Worm (Caenorhabditis elegans) whole organism, mixed stage, embryonic: ENCODE data around the gene hrde-1.

ENCODE experiments used
- M03D4.4 ChIP-seq: sonication (generic microtip); optimal IDR thresholded peaks from 2 replicates; lab custom pipeline; 2017; ENCODE audit warnings: mild to moderate bottlenecking, missing genetic modification characterization, missing compliant biosample characterization
- bed-3 ChIP-seq: fragments of 200-800 bp; sonication (Bioruptor generic); optimal IDR thresholded peaks from 3 replicates; lab custom pipeline; 2018; ENCODE audit warnings: mild to moderate bottlenecking, missing genetic modification characterization, moderate library complexity, missing compliant biosample characterization
- blmp-1 ChIP-seq: fragments of 150-350 bp; optimal IDR thresholded peaks from 2 replicates; lab custom pipeline; 2014; ENCODE audit warnings: missing biosample characterization, missing genetic modification characterization
- ceh-39 ChIP-seq: fragments of 150-350 bp; optimal IDR thresholded peaks from 2 replicates; lab custom pipeline; 2014; ENCODE audit warnings: missing biosample characterization, missing genetic modification characterization
- ceh-43 ChIP-seq: fragments of 200-800 bp; sonication (Bioruptor generic); optimal IDR thresholded peaks from 2 replicates; lab custom pipeline; 2018; ENCODE audit warnings: mild to moderate bottlenecking, missing genetic modification characterization, moderate library complexity, missing compliant biosample characterization
- ceh-83 ChIP-seq: fragments of 200-800 bp; sonication (Bioruptor generic); optimal IDR thresholded peaks from 2 replicates; lab custom pipeline; 2018; ENCODE audit warnings: mild to moderate bottlenecking, missing genetic modification characterization, missing compliant biosample characterization
- ces-1 ChIP-seq: fragments of 150-350 bp; optimal IDR thresholded peaks from 2 replicates; lab custom pipeline; 2014; ENCODE audit warnings: missing biosample characterization, missing genetic modification reagents, missing genetic modification characterization
- cnd-1 ChIP-seq: fragments of 200-800 bp; sonication (Bioruptor generic); optimal IDR thresholded peaks from 2 replicates; lab custom pipeline; 2018; ENCODE audit warnings: mild to moderate bottlenecking, missing genetic modification characterization, missing compliant biosample characterization
- drap-1 ChIP-seq: fragments of 200-800 bp; sonication (Bioruptor generic); optimal IDR thresholded peaks from 3 replicates; lab custom pipeline; 2018; ENCODE audit warnings: mild to moderate bottlenecking, missing genetic modification characterization, missing compliant biosample characterization
- elt-1 ChIP-seq: sonication (generic microtip); optimal IDR thresholded peaks from 2 replicates; lab custom pipeline; 2017; ENCODE audit warnings: missing genetic modification characterization, mild to moderate bottlenecking, missing compliant biosample characterization, antibody characterized with exemption, moderate library complexity, borderline replicate concordance; ENCODE audit not compliant: insufficient read depth
- elt-3 ChIP-seq: fragments of 150-350 bp; optimal IDR thresholded peaks from 2 replicates; lab custom pipeline; 2014; ENCODE audit warnings: missing biosample characterization, missing genetic modification characterization
- flh-1 ChIP-seq: fragments of 200-800 bp; sonication (Bioruptor generic); optimal IDR thresholded peaks from 2 replicates; lab custom pipeline; 2018; ENCODE audit warnings: mild to moderate bottlenecking, missing genetic modification characterization, moderate library complexity, missing compliant biosample characterization
- ham-2 ChIP-seq: fragments of 200-800 bp; sonication (Bioruptor generic); optimal IDR thresholded peaks from 2 replicates; lab custom pipeline; 2018; ENCODE audit warnings: mild to moderate bottlenecking, missing genetic modification characterization, missing compliant biosample characterization
- hlh-1 ChIP-seq: fragments of 150-350 bp; optimal IDR thresholded peaks from 2 replicates; lab custom pipeline; 2014; ENCODE audit warnings: missing biosample characterization, missing genetic modification reagents, missing genetic modification characterization
- lin-13 ChIP-seq: fragments of 150-350 bp; optimal IDR thresholded peaks from 2 replicates; lab custom pipeline; 2014; ENCODE audit warnings: missing biosample characterization, missing genetic modification characterization
- lin-32 ChIP-seq: fragments of 200-800 bp; sonication (Bioruptor generic); optimal IDR thresholded peaks from 2 replicates; lab custom pipeline; 2018; ENCODE audit warnings: mild to moderate bottlenecking, missing genetic modification characterization, missing compliant biosample characterization
- lsy-2 ChIP-seq: fragments of 150-350 bp; optimal IDR thresholded peaks from 2 replicates; lab custom pipeline; 2014; ENCODE audit warnings: missing biosample characterization, missing genetic modification characterization
- mab-5 ChIP-seq: fragments of 150-350 bp; optimal IDR thresholded peaks from 2 replicates; lab custom pipeline; 2014; ENCODE audit warnings: missing biosample characterization, missing genetic modification characterization
- mep-1 ChIP-seq: fragments of 150-350 bp; optimal IDR thresholded peaks from 2 replicates; lab custom pipeline; 2017; ENCODE audit warnings: missing biosample characterization, missing genetic modification reagents, missing genetic modification characterization, inconsistent platforms
- mls-2 ChIP-seq: sonication (generic microtip); optimal IDR thresholded peaks from 2 replicates; lab custom pipeline; 2016; ENCODE audit warnings: mild to moderate bottlenecking, missing genetic modification characterization, moderate library complexity, missing compliant biosample characterization
- nhr-12 ChIP-seq: fragments of 150-350 bp; optimal IDR thresholded peaks from 2 replicates; lab custom pipeline; 2014; ENCODE audit warnings: missing biosample characterization, missing genetic modification characterization
- nhr-2 ChIP-seq: fragments of 150-350 bp; optimal IDR thresholded peaks from 2 replicates; lab custom pipeline; 2014; ENCODE audit warnings: missing biosample characterization, missing genetic modification characterization
- nhr-237 ChIP-seq: fragments of 150-350 bp; optimal IDR thresholded peaks from 2 replicates; lab custom pipeline; 2014; ENCODE audit warnings: missing biosample characterization, missing genetic modification characterization
- nhr-28 ChIP-seq: fragments of 150-350 bp; optimal IDR thresholded peaks from 2 replicates; lab custom pipeline; 2014; ENCODE audit warnings: missing biosample characterization, missing genetic modification characterization
- nhr-76 ChIP-seq: sonication (generic microtip); optimal IDR thresholded peaks from 2 replicates; lab custom pipeline; 2017; ENCODE audit warnings: missing biosample characterization, missing genetic modification characterization
- pha-4 ChIP-seq: fragments of 150-350 bp; optimal IDR thresholded peaks from 2 replicates; lab custom pipeline; 2018; ENCODE audit warnings: missing biosample characterization, missing genetic modification reagents, missing genetic modification characterization
- sem-2 ChIP-seq: fragments of 200-800 bp; sonication (Bioruptor generic); optimal IDR thresholded peaks from 2 replicates; lab custom pipeline; 2018; ENCODE audit warnings: mild to moderate bottlenecking, missing genetic modification characterization, missing compliant biosample characterization
- snpc-4 ChIP-seq: fragments of 150-350 bp; optimal IDR thresholded peaks from 2 replicates; lab custom pipeline; 2014; ENCODE audit warnings: missing biosample characterization, missing genetic modification characterization
- sptf-1 ChIP-seq: sonication (generic microtip); optimal IDR thresholded peaks from 2 replicates; lab custom pipeline; 2017; ENCODE audit warnings: mild to moderate bottlenecking, missing genetic modification characterization, moderate library complexity, missing compliant biosample characterization
- tbx-8 ChIP-seq: fragments of 200-800 bp; sonication (Bioruptor generic); optimal IDR thresholded peaks from 2 replicates; lab custom pipeline; 2018; ENCODE audit warnings: mild to moderate bottlenecking, missing genetic modification characterization, moderate library complexity, missing compliant biosample characterization
- unc-120 ChIP-seq: sonication (generic microtip); optimal IDR thresholded peaks from 2 replicates; lab custom pipeline; 2017; ENCODE audit warnings: missing genetic modification characterization, missing compliant biosample characterization; ENCODE audit not compliant: poor library complexity, severe bottlenecking
- unc-39 ChIP-seq: fragments of 150-350 bp; optimal IDR thresholded peaks from 2 replicates; lab custom pipeline; 2014; ENCODE audit warnings: missing biosample characterization, missing genetic modification characterization
- unc-62 ChIP-seq: fragments of 150-350 bp; optimal IDR thresholded peaks from 2 replicates; lab custom pipeline; 2014; ENCODE audit warnings: missing biosample characterization, missing genetic modification reagents, missing genetic modification characterization
- zip-8 ChIP-seq: fragments of 150-350 bp; optimal IDR thresholded peaks from 2 replicates; lab custom pipeline; 2014; ENCODE audit warnings: missing biosample characterization, missing genetic modification characterization
- ztf-11 ChIP-seq: fragments of 150-350 bp; optimal IDR thresholded peaks from 2 replicates; lab custom pipeline; 2014; ENCODE audit warnings: missing biosample characterization, missing genetic modification characterization

Gene hrde-1

DNA sequence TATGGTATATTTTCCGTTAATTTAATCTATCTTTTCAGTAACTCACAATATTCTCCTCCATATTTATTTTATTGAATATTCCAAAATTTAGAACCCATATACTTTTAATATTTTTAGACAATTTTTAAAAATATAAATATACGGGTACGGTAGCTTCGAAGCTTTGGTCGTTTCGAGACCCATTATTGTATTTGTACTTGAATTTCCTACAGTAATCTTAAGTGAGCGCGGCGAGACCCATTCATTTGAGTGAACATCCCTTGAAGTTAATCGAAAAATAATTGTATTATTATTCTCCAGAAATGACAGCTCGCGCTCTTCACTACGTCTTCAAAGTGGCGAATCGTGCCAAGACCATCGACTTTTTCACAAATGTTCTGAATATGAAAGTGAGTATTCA lies 22.7 kb downstream of the hrde-1 start, which contains the start of gene glod-4:
Gene glod-4 (plus strand): TSS at position 301 of the 400 bp plus-strand sequence.
- TF ChIP-seq M03D4.4 (tag; lab: Kevin White, UChicago) (no peak), hlh-1 (tag; lab: Kevin White, UChicago) (no peak), elt-1 (tag; lab: Kevin White, UChicago) (no peak), lin-32 (GFP tag; lab: Kevin White, UChicago) (no peak), lin-13 (tag; lab: Kevin White, UChicago) (no peak), elt-3 (tag; lab: Kevin White, UChicago) (no peak), zip-8 (tag; lab: Kevin White, UChicago) (no peak), drap-1 (GFP tag; lab: Kevin White, UChicago) (no peak), ztf-11 (tag; lab: Kevin White, UChicago) (no peak), ces-1 (no peak), unc-62 (no peak), cnd-1 (no peak), ceh-83 (no peak), ham-2 (GFP tag; lab: Kevin White, UChicago) (no peak), pha-4 (tag; lab: Kevin White, UChicago) (no peak)

DNA sequence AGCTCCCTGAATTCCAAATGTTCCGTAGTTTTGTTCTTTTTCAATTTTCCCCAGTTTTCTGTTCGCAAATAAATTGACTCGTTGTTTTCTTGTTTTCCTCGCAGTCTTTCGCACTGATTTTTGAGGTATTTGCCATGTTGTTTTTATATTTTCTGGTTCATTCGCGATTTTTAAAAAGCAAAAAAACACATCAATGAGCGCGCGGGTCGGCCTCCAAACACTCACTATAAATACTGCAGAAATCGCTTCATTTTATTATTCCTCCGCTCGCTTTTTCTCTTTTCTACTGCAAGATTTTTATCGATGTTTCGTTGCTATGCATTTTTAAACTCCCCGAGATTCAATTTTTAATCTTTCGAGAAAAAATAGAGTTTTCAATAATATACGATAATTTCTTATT lies 23.1 kb downstream of the hrde-1 start:
- TF ChIP-seq cnd-1, result no peak
- TF ChIP-seq mep-1 (tag; lab: Kevin White, UChicago), result no peak
- no peak for TF ChIP-seq mab-5 (tag; lab: Kevin White, UChicago)
- no peak for TF ChIP-seq unc-120
- TF ChIP-seq blmp-1, result no peak
- no peak for TF ChIP-seq bed-3 (GFP tag; lab: Kevin White, UChicago)
- no peak for TF ChIP-seq mls-2
- no peak for TF ChIP-seq nhr-237
- no peak for TF ChIP-seq ceh-83
- TF ChIP-seq sem-2 (GFP tag; lab: Kevin White, UChicago), result no peak
- TF ChIP-seq drap-1 (GFP tag; lab: Kevin White, UChicago), result no peak

DNA sequence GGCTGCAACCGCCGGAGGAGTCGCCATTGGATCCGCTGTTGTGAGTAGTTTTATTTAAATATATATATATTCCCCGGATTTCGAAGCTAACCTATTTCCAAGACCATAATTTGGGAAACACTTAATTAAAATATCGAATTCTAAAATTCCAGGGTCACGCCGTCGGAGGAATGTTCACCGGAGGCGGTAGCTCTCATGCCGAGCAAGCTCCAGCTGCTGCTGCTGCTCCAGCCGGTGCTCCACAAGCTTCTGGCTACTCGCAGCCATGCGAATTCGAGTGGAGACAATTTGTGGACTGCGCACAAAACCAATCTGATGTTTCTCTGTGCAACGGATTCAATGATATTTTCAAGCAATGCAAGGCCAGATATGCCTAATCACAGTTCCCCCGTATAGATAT lies 23.6 kb downstream of the hrde-1 start:
- no peak for TF ChIP-seq unc-62
- no peak for TF ChIP-seq nhr-28 (tag; lab: Kevin White, UChicago)
- no peak for TF ChIP-seq mab-5 (tag; lab: Kevin White, UChicago)
- TF ChIP-seq ham-2 (GFP tag; lab: Kevin White, UChicago), result no peak
- TF ChIP-seq mep-1 (tag; lab: Kevin White, UChicago), result no peak
- no peak for TF ChIP-seq nhr-237
- TF ChIP-seq ztf-11 (tag; lab: Kevin White, UChicago), result no peak
- TF ChIP-seq elt-1 (tag; lab: Kevin White, UChicago), result no peak

DNA sequence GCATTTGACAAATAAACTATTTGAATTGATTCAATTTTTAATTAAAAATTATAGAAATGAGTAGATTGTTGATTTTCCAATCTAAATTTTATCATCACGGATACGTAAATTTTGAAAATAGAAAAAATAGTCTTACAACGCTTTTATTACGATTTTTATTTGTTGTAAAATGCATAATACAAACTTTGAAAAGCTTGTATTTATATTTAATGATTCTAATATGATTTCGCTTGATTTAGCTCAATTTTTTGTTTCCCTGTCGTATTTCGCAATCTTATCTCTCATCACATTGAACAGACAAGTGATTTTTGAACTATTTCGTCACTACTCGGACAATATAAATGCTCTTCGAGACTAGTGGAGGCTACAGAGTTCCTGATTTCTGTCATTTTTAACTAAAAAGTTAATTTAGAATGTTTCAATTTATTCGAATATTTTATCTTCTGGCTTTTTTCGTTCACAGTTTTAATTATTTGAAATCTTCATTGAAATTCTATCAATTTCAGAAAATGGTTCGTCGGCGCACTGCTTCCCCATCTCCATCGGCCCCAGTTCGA lies 24.3 kb downstream of the hrde-1 start, which contains the start of the genes wht-3 and har-1:
Gene wht-3 (minus strand): TSS at position 51 of the 557 bp plus-strand sequence.
Gene har-1 (plus strand): TSS at position 507 of the 557 bp plus-strand sequence.
- TF ChIP-seq M03D4.4 (tag; lab: Kevin White, UChicago), result no peak
- TF ChIP-seq ceh-83, result no peak
- no peak for TF ChIP-seq ceh-39 (tag; lab: Kevin White, UChicago)
- TF ChIP-seq nhr-2 (tag; lab: Kevin White, UChicago), result no peak
- no peak for TF ChIP-seq unc-120
- no peak for TF ChIP-seq lin-32 (GFP tag; lab: Kevin White, UChicago)
- no peak for TF ChIP-seq tbx-8 (GFP tag; lab: Kevin White, UChicago)
- no peak for TF ChIP-seq unc-62
- no peak for TF ChIP-seq sem-2 (GFP tag; lab: Kevin White, UChicago)

DNA sequence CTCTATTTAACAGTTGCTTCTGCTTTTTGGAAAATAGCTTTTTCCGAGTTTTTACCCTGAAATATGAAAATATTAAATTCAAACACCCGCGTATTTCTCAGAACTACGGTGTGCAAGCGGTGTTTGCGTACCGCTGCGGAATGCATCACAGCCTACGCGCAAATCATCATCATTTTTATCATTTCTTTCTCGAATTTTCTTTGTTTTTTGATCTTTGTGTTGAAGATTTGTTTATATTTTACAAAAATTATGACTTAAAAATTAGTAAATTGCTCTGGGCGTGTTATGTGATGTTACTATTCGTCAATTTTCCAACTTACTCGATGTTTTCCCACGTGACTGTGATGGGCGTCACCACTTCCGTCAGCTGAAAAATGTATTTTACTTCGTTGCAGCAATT lies 25.0 kb downstream of the hrde-1 start:
- TF ChIP-seq mls-2 (no peak), hlh-1 (tag; lab: Kevin White, UChicago) (no peak), bed-3 (GFP tag; lab: Kevin White, UChicago) (no peak), elt-1 (tag; lab: Kevin White, UChicago) (no peak), pha-4 (tag; lab: Kevin White, UChicago) (no peak), ztf-11 (tag; lab: Kevin White, UChicago) (no peak), snpc-4 (tag; lab: Kevin White, UChicago) (no peak), ces-1 (no peak), mab-5 (tag; lab: Kevin White, UChicago) (no peak), unc-39 (tag; lab: Kevin White, UChicago) (no peak), sem-2 (GFP tag; lab: Kevin White, UChicago) (no peak), drap-1 (GFP tag; lab: Kevin White, UChicago) (peak; percentile 3), unc-120 (no peak), nhr-12 (tag; lab: Kevin White, UChicago) (no peak), cnd-1 (no peak), mep-1 (tag; lab: Kevin White, UChicago) (peak; percentile 68), ham-2 (GFP tag; lab: Kevin White, UChicago) (no peak), nhr-237 (peak; percentile 26), nhr-28 (tag; lab: Kevin White, UChicago) (no peak), elt-3 (tag; lab: Kevin White, UChicago) (no peak), M03D4.4 (tag; lab: Kevin White, UChicago) (no peak), blmp-1 (no peak), lin-32 (GFP tag; lab: Kevin White, UChicago) (no peak), ceh-83 (no peak), sptf-1 (no peak), nhr-76 (no peak), nhr-2 (tag; lab: Kevin White, UChicago) (no peak), tbx-8 (GFP tag; lab: Kevin White, UChicago) (no peak), lin-13 (tag; lab: Kevin White, UChicago) (no peak), zip-8 (tag; lab: Kevin White, UChicago) (no peak), ceh-39 (tag; lab: Kevin White, UChicago) (peak; percentile 25), flh-1 (GFP tag; lab: Kevin White, UChicago) (no peak), ceh-43 (GFP tag; lab: Kevin White, UChicago) (no peak), lsy-2 (tag; lab: Kevin White, UChicago) (peak; percentile 97), unc-62 (no peak)
